Worm (Caenorhabditis elegans) whole organism, mixed stage, embryonic: ENCODE data around the gene Y43F8B.9.

Experiments used
- M03D4.4 ChIP-seq: sonication (generic microtip); optimal IDR thresholded peaks from 2 replicates; lab custom pipeline; 2017; ENCODE audit warnings: mild to moderate bottlenecking, missing genetic modification characterization, missing compliant biosample characterization
- bed-3 ChIP-seq: fragments of 200-800 bp; sonication (Bioruptor generic); optimal IDR thresholded peaks from 3 replicates; lab custom pipeline; 2018; ENCODE audit warnings: mild to moderate bottlenecking, missing genetic modification characterization, moderate library complexity, missing compliant biosample characterization
- blmp-1 ChIP-seq: fragments of 150-350 bp; optimal IDR thresholded peaks from 2 replicates; lab custom pipeline; 2014; ENCODE audit warnings: missing biosample characterization, missing genetic modification characterization
- ceh-39 ChIP-seq: fragments of 150-350 bp; optimal IDR thresholded peaks from 2 replicates; lab custom pipeline; 2014; ENCODE audit warnings: missing biosample characterization, missing genetic modification characterization
- ceh-43 ChIP-seq: fragments of 200-800 bp; sonication (Bioruptor generic); optimal IDR thresholded peaks from 2 replicates; lab custom pipeline; 2018; ENCODE audit warnings: mild to moderate bottlenecking, missing genetic modification characterization, moderate library complexity, missing compliant biosample characterization
- ceh-83 ChIP-seq: fragments of 200-800 bp; sonication (Bioruptor generic); optimal IDR thresholded peaks from 2 replicates; lab custom pipeline; 2018; ENCODE audit warnings: mild to moderate bottlenecking, missing genetic modification characterization, missing compliant biosample characterization
- ces-1 ChIP-seq: fragments of 150-350 bp; optimal IDR thresholded peaks from 2 replicates; lab custom pipeline; 2014; ENCODE audit warnings: missing biosample characterization, missing genetic modification reagents, missing genetic modification characterization
- cnd-1 ChIP-seq: fragments of 200-800 bp; sonication (Bioruptor generic); optimal IDR thresholded peaks from 2 replicates; lab custom pipeline; 2018; ENCODE audit warnings: mild to moderate bottlenecking, missing genetic modification characterization, missing compliant biosample characterization
- drap-1 ChIP-seq: fragments of 200-800 bp; sonication (Bioruptor generic); optimal IDR thresholded peaks from 3 replicates; lab custom pipeline; 2018; ENCODE audit warnings: mild to moderate bottlenecking, missing genetic modification characterization, missing compliant biosample characterization
- elt-1 ChIP-seq: sonication (generic microtip); optimal IDR thresholded peaks from 2 replicates; lab custom pipeline; 2017; ENCODE audit warnings: missing genetic modification characterization, mild to moderate bottlenecking, missing compliant biosample characterization, antibody characterized with exemption, moderate library complexity, borderline replicate concordance; ENCODE audit not compliant: insufficient read depth
- elt-3 ChIP-seq: fragments of 150-350 bp; optimal IDR thresholded peaks from 2 replicates; lab custom pipeline; 2014; ENCODE audit warnings: missing biosample characterization, missing genetic modification characterization
- flh-1 ChIP-seq: fragments of 200-800 bp; sonication (Bioruptor generic); optimal IDR thresholded peaks from 2 replicates; lab custom pipeline; 2018; ENCODE audit warnings: mild to moderate bottlenecking, missing genetic modification characterization, moderate library complexity, missing compliant biosample characterization
- ham-2 ChIP-seq: fragments of 200-800 bp; sonication (Bioruptor generic); optimal IDR thresholded peaks from 2 replicates; lab custom pipeline; 2018; ENCODE audit warnings: mild to moderate bottlenecking, missing genetic modification characterization, missing compliant biosample characterization
- hlh-1 ChIP-seq: fragments of 150-350 bp; optimal IDR thresholded peaks from 2 replicates; lab custom pipeline; 2014; ENCODE audit warnings: missing biosample characterization, missing genetic modification reagents, missing genetic modification characterization
- lin-13 ChIP-seq: fragments of 150-350 bp; optimal IDR thresholded peaks from 2 replicates; lab custom pipeline; 2014; ENCODE audit warnings: missing biosample characterization, missing genetic modification characterization
- lin-32 ChIP-seq: fragments of 200-800 bp; sonication (Bioruptor generic); optimal IDR thresholded peaks from 2 replicates; lab custom pipeline; 2018; ENCODE audit warnings: mild to moderate bottlenecking, missing genetic modification characterization, missing compliant biosample characterization
- lsy-2 ChIP-seq: fragments of 150-350 bp; optimal IDR thresholded peaks from 2 replicates; lab custom pipeline; 2014; ENCODE audit warnings: missing biosample characterization, missing genetic modification characterization
- mep-1 ChIP-seq: fragments of 150-350 bp; optimal IDR thresholded peaks from 2 replicates; lab custom pipeline; 2017; ENCODE audit warnings: missing biosample characterization, missing genetic modification reagents, missing genetic modification characterization, inconsistent platforms
- mls-2 ChIP-seq: sonication (generic microtip); optimal IDR thresholded peaks from 2 replicates; lab custom pipeline; 2016; ENCODE audit warnings: mild to moderate bottlenecking, missing genetic modification characterization, moderate library complexity, missing compliant biosample characterization
- nhr-2 ChIP-seq: fragments of 150-350 bp; optimal IDR thresholded peaks from 2 replicates; lab custom pipeline; 2014; ENCODE audit warnings: missing biosample characterization, missing genetic modification characterization
- nhr-237 ChIP-seq: fragments of 150-350 bp; optimal IDR thresholded peaks from 2 replicates; lab custom pipeline; 2014; ENCODE audit warnings: missing biosample characterization, missing genetic modification characterization
- nhr-28 ChIP-seq: fragments of 150-350 bp; optimal IDR thresholded peaks from 2 replicates; lab custom pipeline; 2014; ENCODE audit warnings: missing biosample characterization, missing genetic modification characterization
- nhr-76 ChIP-seq: sonication (generic microtip); optimal IDR thresholded peaks from 2 replicates; lab custom pipeline; 2017; ENCODE audit warnings: missing biosample characterization, missing genetic modification characterization
- pha-4 ChIP-seq: fragments of 150-350 bp; optimal IDR thresholded peaks from 2 replicates; lab custom pipeline; 2018; ENCODE audit warnings: missing biosample characterization, missing genetic modification reagents, missing genetic modification characterization
- sem-2 ChIP-seq: fragments of 200-800 bp; sonication (Bioruptor generic); optimal IDR thresholded peaks from 2 replicates; lab custom pipeline; 2018; ENCODE audit warnings: mild to moderate bottlenecking, missing genetic modification characterization, missing compliant biosample characterization
- snpc-4 ChIP-seq: fragments of 150-350 bp; optimal IDR thresholded peaks from 2 replicates; lab custom pipeline; 2014; ENCODE audit warnings: missing biosample characterization, missing genetic modification characterization
- sptf-1 ChIP-seq: sonication (generic microtip); optimal IDR thresholded peaks from 2 replicates; lab custom pipeline; 2017; ENCODE audit warnings: mild to moderate bottlenecking, missing genetic modification characterization, moderate library complexity, missing compliant biosample characterization
- unc-120 ChIP-seq: sonication (generic microtip); optimal IDR thresholded peaks from 2 replicates; lab custom pipeline; 2017; ENCODE audit warnings: missing genetic modification characterization, missing compliant biosample characterization; ENCODE audit not compliant: poor library complexity, severe bottlenecking
- unc-39 ChIP-seq: fragments of 150-350 bp; optimal IDR thresholded peaks from 2 replicates; lab custom pipeline; 2014; ENCODE audit warnings: missing biosample characterization, missing genetic modification characterization
- unc-62 ChIP-seq: fragments of 150-350 bp; optimal IDR thresholded peaks from 2 replicates; lab custom pipeline; 2014; ENCODE audit warnings: missing biosample characterization, missing genetic modification reagents, missing genetic modification characterization
- zip-8 ChIP-seq: fragments of 150-350 bp; optimal IDR thresholded peaks from 2 replicates; lab custom pipeline; 2014; ENCODE audit warnings: missing biosample characterization, missing genetic modification characterization
- ztf-11 ChIP-seq: fragments of 150-350 bp; optimal IDR thresholded peaks from 2 replicates; lab custom pipeline; 2014; ENCODE audit warnings: missing biosample characterization, missing genetic modification characterization

The Y43F8B.9 gene

DNA sequence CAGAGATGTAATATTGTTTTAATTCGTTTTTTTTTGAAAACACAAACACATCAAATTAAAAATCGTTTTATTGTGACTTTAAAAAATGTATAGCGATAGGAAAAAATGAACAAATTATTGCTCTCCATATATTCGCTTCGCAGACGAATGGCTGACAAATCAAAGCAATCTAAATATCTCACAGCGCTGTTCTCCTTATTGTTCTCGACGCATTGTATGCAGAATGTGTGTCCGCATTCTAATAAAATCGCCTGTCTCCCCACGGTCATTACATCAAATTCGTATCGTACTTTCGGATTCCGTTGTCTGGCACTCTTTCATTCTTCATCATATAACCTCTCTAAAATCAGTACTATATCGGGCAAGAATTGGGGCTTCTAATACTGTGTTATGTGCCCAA lies at the start of gene Y43F8B.9:
Gene Y43F8B.9 (plus strand): TSS at position 301 of the 400 bp plus-strand sequence.
- TF ChIP-seq nhr-237 (tag; lab: Kevin White, UChicago) (no peak), nhr-76 (tag; lab: Kevin White, UChicago) (no peak), ceh-39 (no peak), sem-2 (no peak), lin-32 (no peak), mep-1 (no peak), unc-62 (GFP tag; lab: Kevin White, UChicago) (no peak)

DNA sequence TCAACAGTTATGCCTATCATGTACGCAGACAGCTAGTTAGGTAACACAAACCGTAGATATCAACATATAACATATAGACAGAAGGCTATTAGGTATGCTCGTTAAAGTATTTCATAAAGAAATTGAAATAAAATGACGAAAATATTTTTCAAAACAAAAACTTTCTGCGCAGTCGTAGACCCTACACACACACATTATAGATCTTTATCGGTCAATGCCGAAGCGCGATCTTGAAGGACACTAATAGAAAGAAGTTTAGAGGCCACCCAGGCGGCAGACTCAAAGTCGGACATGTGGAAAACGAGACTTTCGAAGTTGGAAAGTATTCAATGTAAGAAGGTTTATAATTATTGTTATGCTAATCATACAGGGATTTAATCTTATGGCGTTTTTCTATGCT lies 49.0 kb upstream of the Y43F8B.9 start:
- TF ChIP-seq ces-1 (GFP tag; lab: Kevin White, UChicago) (no peak), sptf-1 (tag; lab: Kevin White, UChicago) (no peak), elt-1 (tag; lab: Kevin White, UChicago) (peak; percentile 60), unc-62 (GFP tag; lab: Kevin White, UChicago) (no peak), lin-32 (no peak), mls-2 (tag; lab: Kevin White, UChicago) (no peak), hlh-1 (tag; lab: Kevin White, UChicago) (no peak), nhr-76 (tag; lab: Kevin White, UChicago) (no peak), ztf-11 (no peak), flh-1 (GFP tag; lab: Kevin White, UChicago) (no peak), nhr-237 (tag; lab: Kevin White, UChicago) (no peak), ham-2 (peak; percentile 71), mep-1 (no peak), drap-1 (GFP tag; lab: Kevin White, UChicago) (no peak), pha-4 (no peak), ceh-43 (GFP tag; lab: Kevin White, UChicago) (no peak)

ce11 chrV:19429605-19430004 lies 48.3 kb upstream of the Y43F8B.9 start:
- TF ChIP-seq ceh-83 (GFP tag; lab: Kevin White, UChicago) (no peak), drap-1 (GFP tag; lab: Kevin White, UChicago) (no peak), unc-39 (tag; lab: Kevin White, UChicago) (no peak), pha-4 (no peak), lin-32 (no peak), elt-1 (tag; lab: Kevin White, UChicago) (peak; percentile 98), zip-8 (tag; lab: Kevin White, UChicago) (no peak), snpc-4 (tag; lab: Kevin White, UChicago) (no peak), ceh-43 (GFP tag; lab: Kevin White, UChicago) (no peak), nhr-2 (tag; lab: Kevin White, UChicago) (no peak), ztf-11 (no peak), sem-2 (no peak), ham-2 (peak; percentile 94), elt-3 (tag; lab: Kevin White, UChicago) (no peak)

DNA sequence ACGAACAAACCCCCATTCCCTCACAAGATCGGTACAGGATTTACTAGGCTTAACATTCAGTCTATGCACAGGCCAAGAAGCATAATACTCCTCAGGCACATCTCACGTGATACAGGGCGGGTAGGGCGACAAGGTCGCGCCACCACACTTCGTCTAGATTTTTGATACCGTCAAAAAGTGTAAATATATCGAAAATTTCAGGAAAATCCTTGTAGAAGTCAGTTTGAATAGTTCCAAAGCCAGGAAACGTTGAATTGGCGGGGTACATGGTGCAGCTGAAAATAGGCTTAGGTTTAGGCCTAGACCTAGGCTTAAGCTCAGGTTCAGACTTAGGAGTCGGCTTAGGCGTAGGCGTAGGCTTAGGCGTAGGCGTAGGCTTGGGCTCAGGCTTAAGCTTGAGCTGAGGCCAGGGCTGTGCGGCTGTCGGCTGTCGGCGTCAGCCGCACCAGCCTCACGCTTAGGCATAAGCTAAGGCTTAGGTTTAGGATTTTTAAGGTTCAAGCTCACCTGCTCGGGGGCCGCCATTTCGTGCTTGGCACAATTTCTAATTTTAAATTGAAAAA lies 47.5 kb upstream of the Y43F8B.9 start:
- no peak for TF ChIP-seq snpc-4 (tag; lab: Kevin White, UChicago)
- TF ChIP-seq lsy-2 (tag; lab: Kevin White, UChicago), result no peak
- no peak for TF ChIP-seq ceh-39
- no peak for TF ChIP-seq nhr-237 (tag; lab: Kevin White, UChicago)
- TF ChIP-seq sptf-1 (tag; lab: Kevin White, UChicago), result peak; percentile 72
- no peak for TF ChIP-seq elt-1 (tag; lab: Kevin White, UChicago)
- no peak for TF ChIP-seq blmp-1
- TF ChIP-seq mep-1, result no peak
- TF ChIP-seq unc-120 (tag; lab: Kevin White, UChicago), result no peak
- TF ChIP-seq ztf-11, result no peak
- TF ChIP-seq nhr-28 (tag; lab: Kevin White, UChicago), result no peak
- no peak for TF ChIP-seq lin-13 (tag; lab: Kevin White, UChicago)
- TF ChIP-seq ham-2, result peak; percentile 65
- no peak for TF ChIP-seq ceh-83 (GFP tag; lab: Kevin White, UChicago)
- no peak for TF ChIP-seq nhr-76 (tag; lab: Kevin White, UChicago)
- peak; percentile 50 for TF ChIP-seq drap-1 (GFP tag; lab: Kevin White, UChicago)
- TF ChIP-seq cnd-1, result no peak
- no peak for TF ChIP-seq lin-32
- no peak for TF ChIP-seq elt-3 (tag; lab: Kevin White, UChicago)
- no peak for TF ChIP-seq ces-1 (GFP tag; lab: Kevin White, UChicago)
- TF ChIP-seq nhr-2 (tag; lab: Kevin White, UChicago), result no peak
- no peak for TF ChIP-seq M03D4.4 (tag; lab: Kevin White, UChicago)
- TF ChIP-seq zip-8 (tag; lab: Kevin White, UChicago), result no peak
- no peak for TF ChIP-seq mls-2 (tag; lab: Kevin White, UChicago)
- TF ChIP-seq pha-4, result no peak
- TF ChIP-seq sem-2, result peak; percentile 25
- no peak for TF ChIP-seq bed-3
